Fruit fly (Drosophila melanogaster) whole organism, embryonic: Measurements from ENCODE around the gene rasp.
A peak's percentile ranks its signal among the peaks of the same experiment; 100 is the strongest.

Experiments
- B-H2 ChIP-seq: fragments of 200-800 bp; sonication (Bioruptor generic); optimal IDR thresholded peaks from 2 replicates; lab custom pipeline; 2018; ENCODE audit warnings: missing biosample characterization, mild to moderate bottlenecking, missing genetic modification characterization
- CG11247 ChIP-seq: fragments of 200-800 bp; sonication (Bioruptor generic); IDR thresholded peaks from 2 replicates; pipeline ENCODE4 v1.3.6; 2022; ENCODE audit warnings: missing biosample characterization, missing genetic modification characterization
- CG11560 ChIP-seq: fragments of 200-800 bp; sonication (Bioruptor generic); IDR thresholded peaks from 3 replicates; pipeline ENCODE4 v1.3.6; 2022; ENCODE audit warnings: missing biosample characterization, missing genetic modification characterization
- CG12744 ChIP-seq: fragments of 200-800 bp; sonication (Bioruptor generic); optimal IDR thresholded peaks from 2 replicates; lab custom pipeline; 2016; ENCODE audit warnings: missing biosample characterization, missing genetic modification characterization
- CG13624 ChIP-seq: fragments of 200-800 bp; sonication (Bioruptor generic); optimal IDR thresholded peaks from 2 replicates; lab custom pipeline; 2016; ENCODE audit warnings: missing biosample characterization, missing genetic modification characterization
- CG14441 ChIP-seq: fragments of 200-800 bp; sonication (Bioruptor generic); IDR thresholded peaks from 2 replicates; pipeline ENCODE4 v1.3.6; 2022; ENCODE audit warnings: missing biosample characterization, missing genetic modification characterization
- CG17385 ChIP-seq: fragments of 200-800 bp; sonication (Bioruptor generic); optimal IDR thresholded peaks from 3 replicates; lab custom pipeline; 2018; ENCODE audit warnings: missing biosample characterization, mild to moderate bottlenecking, missing genetic modification characterization
- CG31365 ChIP-seq: fragments of 200-800 bp; sonication (Bioruptor generic); optimal IDR thresholded peaks from 2 replicates; lab custom pipeline; 2018; ENCODE audit warnings: missing biosample characterization, mild to moderate bottlenecking, missing genetic modification characterization
- CG32767 ChIP-seq: fragments of 200-800 bp; sonication (Bioruptor generic); IDR thresholded peaks from 2 replicates; pipeline ENCODE4 v1.3.6; 2022; ENCODE audit warnings: missing biosample characterization, missing genetic modification characterization
- CG34376 ChIP-seq: fragments of 200-800 bp; sonication (Bioruptor generic); optimal IDR thresholded peaks from 2 replicates; lab custom pipeline; 2018; ENCODE audit warnings: missing biosample characterization, mild to moderate bottlenecking, missing genetic modification characterization
- CG3995 ChIP-seq: fragments of 200-800 bp; sonication (Bioruptor generic); optimal IDR thresholded peaks from 3 replicates; lab custom pipeline; 2016; ENCODE audit warnings: missing biosample characterization, missing genetic modification characterization
- CG4328 ChIP-seq: fragments of 200-800 bp; sonication (Bioruptor generic); optimal IDR thresholded peaks from 3 replicates; lab custom pipeline; 2017; ENCODE audit warnings: missing biosample characterization, missing genetic modification reagents, missing genetic modification characterization
- CG4617 ChIP-seq: fragments of 200-800 bp; sonication (Bioruptor generic); optimal IDR thresholded peaks from 3 replicates; lab custom pipeline; 2016; ENCODE audit warnings: missing biosample characterization, missing genetic modification characterization, borderline replicate concordance
- CG4707 ChIP-seq: fragments of 200-800 bp; sonication (Bioruptor generic); optimal IDR thresholded peaks from 2 replicates; lab custom pipeline; 2018; ENCODE audit warnings: missing biosample characterization, mild to moderate bottlenecking, missing genetic modification characterization, moderate library complexity
- CG4730 ChIP-seq: fragments of 200-800 bp; sonication (Bioruptor generic); IDR thresholded peaks from 2 replicates; pipeline ENCODE4 v1.3.6; 2022; ENCODE audit warnings: missing biosample characterization, missing genetic modification characterization
- CG6272 ChIP-seq: fragments of 200-800 bp; sonication (Bioruptor generic); IDR thresholded peaks from 2 replicates; pipeline ENCODE4 v1.3.6; 2022; ENCODE audit warnings: missing biosample characterization, missing genetic modification characterization
- CG6654 ChIP-seq: fragments of 200-800 bp; sonication (Bioruptor generic); optimal IDR thresholded peaks from 2 replicates; lab custom pipeline; 2017; ENCODE audit warnings: missing biosample characterization, mild to moderate bottlenecking, missing genetic modification characterization
- CG7271 ChIP-seq: fragments of 200-800 bp; sonication (Bioruptor generic); optimal IDR thresholded peaks from 2 replicates; lab custom pipeline; 2018; ENCODE audit warnings: missing biosample characterization, mild to moderate bottlenecking, missing genetic modification characterization, moderate library complexity
- CG7357 ChIP-seq: fragments of 200-800 bp; sonication (Bioruptor generic); IDR thresholded peaks from 3 replicates; pipeline ENCODE4 v1.3.6; 2022; ENCODE audit warnings: missing biosample characterization, missing genetic modification characterization
- CHES-1-like ChIP-seq: fragments of 200-800 bp; sonication (Bioruptor generic); optimal IDR thresholded peaks from 2 replicates; lab custom pipeline; 2016; ENCODE audit warnings: missing biosample characterization, missing genetic modification characterization
- Dip2 ChIP-seq: fragments of 200-800 bp; sonication (Bioruptor generic); IDR thresholded peaks from 2 replicates; pipeline ENCODE4 v1.3.6; 2022; ENCODE audit warnings: missing biosample characterization, missing genetic modification characterization
- E2f1 ChIP-seq: fragments of 200-800 bp; sonication (Bioruptor generic); IDR thresholded peaks from 2 replicates; pipeline ENCODE4 v1.3.6; 2022; ENCODE audit warnings: missing biosample characterization, missing genetic modification characterization
- GATAe ChIP-seq: fragments of 200-800 bp; sonication (Bioruptor generic); conservative IDR thresholded peaks from 2 replicates; pipeline ENCODE4 v1.3.6; 2022; ENCODE audit warnings: missing biosample characterization, missing genetic modification characterization
- Hr78 ChIP-seq, 2 experiments: fragments of 200-800 bp in 1 of 2; fragments of >200 bp in 1 of 2; sonication (Bioruptor generic) in 1 of 2; optimal IDR thresholded peaks; 2 replicates each; lab custom pipeline; 2017 to 2019; ENCODE audit warnings: missing biosample characterization in 2 of 2, missing genetic modification characterization in 2 of 2, mild to moderate bottlenecking in 1 of 2, moderate library complexity in 1 of 2
- Kr ChIP-seq: fragments of 200-800 bp; sonication (Bioruptor generic); optimal IDR thresholded peaks from 2 replicates; lab custom pipeline; 2017; ENCODE audit warnings: missing biosample characterization, mild to moderate bottlenecking, missing genetic modification characterization
- Max ChIP-seq: fragments of 200-800 bp; sonication (Bioruptor generic); optimal IDR thresholded peaks from 2 replicates; lab custom pipeline; 2016; ENCODE audit warnings: missing biosample characterization, mild to moderate bottlenecking, missing genetic modification characterization
- NC2α ChIP-seq: fragments of 200-800 bp; sonication (Bioruptor generic); optimal IDR thresholded peaks from 2 replicates; lab custom pipeline; 2016; ENCODE audit warnings: missing biosample characterization, missing genetic modification characterization
- Nf-YC ChIP-seq: fragments of 200-800 bp; optimal IDR thresholded peaks from 3 replicates; lab custom pipeline; 2019; ENCODE audit warnings: missing biosample characterization, mild to moderate bottlenecking, missing genetic modification characterization, moderate library complexity
- Oaz ChIP-seq: fragments of 200-800 bp; sonication (Bioruptor generic); IDR thresholded peaks from 2 replicates; pipeline ENCODE4 v1.3.6; 2022; ENCODE audit warnings: missing biosample characterization, missing genetic modification characterization
- Ravus ChIP-seq: fragments of 200-800 bp; sonication (Bioruptor generic); IDR thresholded peaks from 2 replicates; pipeline ENCODE4 v1.3.6; 2022; ENCODE audit warnings: missing biosample characterization, missing genetic modification characterization
- Trl ChIP-seq, 3 experiments: fragments of >200 bp in 2 of 3; fragments of 200-800 bp in 1 of 3; sonication (Bioruptor generic) in 1 of 3; optimal IDR thresholded peaks; 2 replicates in 1 of 3; 3 replicates in 2 of 3; lab custom pipeline; 2016 to 2017; ENCODE audit warnings: missing biosample characterization in 1 of 3, missing genetic modification characterization in 1 of 3
- Vsx1 ChIP-seq: fragments of 200-800 bp; sonication (Bioruptor generic); optimal IDR thresholded peaks from 2 replicates; lab custom pipeline; 2017; ENCODE audit warnings: missing biosample characterization, mild to moderate bottlenecking, missing genetic modification characterization, missing genetic modification reagents
- Xbp1 ChIP-seq: fragments of 200-800 bp; sonication (Bioruptor generic); optimal IDR thresholded peaks from 3 replicates; lab custom pipeline; 2016; ENCODE audit warnings: missing biosample characterization, mild to moderate bottlenecking, missing genetic modification characterization
- al ChIP-seq: fragments of 200-800 bp; sonication (Bioruptor generic); IDR thresholded peaks from 2 replicates; pipeline ENCODE4 v1.3.6; 2022; ENCODE audit warnings: missing biosample characterization, missing genetic modification characterization
- ase ChIP-seq: fragments of 200-800 bp; sonication (Bioruptor generic); IDR thresholded peaks from 3 replicates; pipeline ENCODE4 v1.3.6; 2022; ENCODE audit warnings: missing biosample characterization, missing genetic modification characterization
- ci ChIP-seq: fragments of 200-800 bp; sonication (Bioruptor generic); IDR thresholded peaks from 3 replicates; pipeline ENCODE4 v1.3.6; 2022; ENCODE audit warnings: missing biosample characterization, missing genetic modification characterization
- crp ChIP-seq, 2 experiments: fragments of 200-800 bp; sonication (Bioruptor generic); optimal IDR thresholded peaks; 2 replicates in 1 of 2; 3 replicates in 1 of 2; lab custom pipeline; 2017; ENCODE audit warnings: missing biosample characterization in 2 of 2, missing genetic modification characterization in 2 of 2, mild to moderate bottlenecking in 1 of 2, moderate library complexity in 1 of 2
- lab ChIP-seq: fragments of 200-800 bp; sonication (Bioruptor generic); optimal IDR thresholded peaks from 3 replicates; lab custom pipeline; 2017; ENCODE audit warnings: missing biosample characterization, missing genetic modification characterization, mild to moderate bottlenecking, moderate library complexity, missing genetic modification reagents
- nerfin-1 ChIP-seq: fragments of 200-800 bp; sonication (Bioruptor generic); optimal IDR thresholded peaks from 3 replicates; lab custom pipeline; 2019; ENCODE audit warnings: missing biosample characterization, mild to moderate bottlenecking, missing genetic modification characterization, moderate library complexity
- nerfin-2 ChIP-seq: fragments of 200-800 bp; sonication (Bioruptor generic); IDR thresholded peaks from 2 replicates; pipeline ENCODE4 v1.3.6; 2022; ENCODE audit warnings: missing biosample characterization, missing genetic modification characterization; ENCODE audit not compliant: partially characterized antibody
- p53 ChIP-seq: fragments of 200-800 bp; sonication (Bioruptor generic); optimal IDR thresholded peaks from 2 replicates; lab custom pipeline; 2016; ENCODE audit warnings: missing biosample characterization, missing genetic modification characterization
- pros ChIP-seq: fragments of 200-800 bp; sonication (Bioruptor generic); optimal IDR thresholded peaks from 3 replicates; lab custom pipeline; 2019; ENCODE audit warnings: missing biosample characterization, mild to moderate bottlenecking, missing genetic modification characterization, moderate library complexity
- sd ChIP-seq: fragments of 200-800 bp; sonication (Bioruptor generic); optimal IDR thresholded peaks from 3 replicates; lab custom pipeline; 2018; ENCODE audit warnings: missing biosample characterization, mild to moderate bottlenecking, missing genetic modification characterization, moderate library complexity
- sim ChIP-seq: fragments of 200-800 bp; sonication (Bioruptor generic); IDR thresholded peaks from 2 replicates; pipeline ENCODE4 v1.3.6; 2022; ENCODE audit warnings: missing biosample characterization, missing genetic modification characterization
- sna ChIP-seq: fragments of 200-800 bp; sonication (Bioruptor generic); IDR thresholded peaks from 2 replicates; pipeline ENCODE4 v1.3.6; 2022; ENCODE audit warnings: missing biosample characterization, missing genetic modification characterization; ENCODE audit not compliant: partially characterized antibody
- so ChIP-seq: fragments of 200-800 bp; sonication (Bioruptor generic); IDR thresholded peaks from 3 replicates; pipeline ENCODE4 v1.3.6; 2022; ENCODE audit warnings: missing biosample characterization, missing genetic modification characterization
- tna ChIP-seq: fragments of 200-800 bp; sonication (Bioruptor generic); IDR thresholded peaks from 2 replicates; pipeline ENCODE4 v1.3.6; 2022; ENCODE audit warnings: missing biosample characterization, missing genetic modification characterization; ENCODE audit not compliant: partially characterized antibody
- tx ChIP-seq: fragments of 200-800 bp; sonication (Bioruptor generic); optimal IDR thresholded peaks from 2 replicates; lab custom pipeline; 2016; ENCODE audit warnings: missing biosample characterization, missing genetic modification characterization
- wor ChIP-seq: fragments of 200-800 bp; sonication (Bioruptor generic); IDR thresholded peaks from 2 replicates; pipeline ENCODE4 v1.3.6; 2022; ENCODE audit warnings: missing biosample characterization, missing genetic modification characterization
- zen2 ChIP-seq: fragments of 200-800 bp; sonication (Bioruptor generic); IDR thresholded peaks from 3 replicates; pipeline ENCODE4 v1.3.6; 2022; ENCODE audit warnings: missing biosample characterization, missing genetic modification characterization; ENCODE audit not compliant: partially characterized antibody

The rasp gene

DNA sequence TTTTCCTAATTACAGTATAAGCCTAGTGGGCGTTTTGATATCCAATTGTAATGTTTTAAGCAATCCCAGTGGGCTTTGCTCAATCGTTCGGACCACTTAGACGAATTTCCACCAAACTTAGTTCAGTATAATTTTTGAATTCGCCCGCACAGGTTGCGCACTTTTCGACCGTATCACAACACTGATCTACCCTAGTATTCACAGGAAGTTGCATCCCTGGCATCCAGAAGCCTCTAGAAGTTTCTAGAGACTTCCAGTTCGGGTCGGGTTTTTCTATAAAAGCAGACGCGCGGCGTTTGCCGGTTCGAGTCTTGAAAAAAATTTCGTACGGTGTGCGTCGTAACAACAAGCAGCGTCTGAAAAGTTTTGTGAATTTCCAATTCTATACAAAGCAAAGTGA is 30.9 kb downstream of the rasp start, which contains the start of gene Hsp83 (continued):
- TF ChIP-seq E2f1 (GFP tag; lab: Robert Waterston, UW) (peak; percentile 87), CG32767 (GFP tag; lab: Robert Waterston, UW) (peak; percentile 86), CG31365 (tag; lab: Kevin White, UChicago) (peak; percentile 95), CG17385 (GFP tag; lab: Kevin White, UChicago) (peak; percentile 96), CG14441 (GFP tag; lab: Robert Waterston, UW) (peak; percentile 83), ase (GFP tag; lab: Robert Waterston, UW) (peak; percentile 83), CG4328 (GFP tag; lab: Kevin White, UChicago) (peak; percentile 99), B-H2 (GFP tag; lab: Kevin White, UChicago) (peak; percentile 99), Kr (GFP tag; lab: Kevin White, UChicago) (peak; percentile 94), sd (tag; lab: Kevin White, UChicago) (no peak), CG4707 (GFP tag; lab: Kevin White, UChicago) (peak; percentile 98), CG11560 (no peak; the same call in 2 of the 3 replicates), Oaz (GFP tag; lab: Robert Waterston, UW) (peak; percentile 85), Max (GFP tag; lab: Kevin White, UChicago) (peak; percentile 87), CG4617 (peak; percentile 58), lab (peak; percentile 100), tx (GFP tag; lab: Kevin White, UChicago) (peak; percentile 81), tna (no peak), CG6272 (GFP tag; lab: Robert Waterston, UW) (peak; percentile 56), CG3995 (GFP tag; lab: Kevin White, UChicago) (peak; percentile 81), Nf-YC (tag; lab: Kevin White, UChicago) (peak; percentile 86), CHES-1-like (GFP tag; lab: Kevin White, UChicago) (peak; percentile 96), CG34376 (GFP tag; lab: Kevin White, UChicago) (peak; percentile 100), ci (GFP tag; lab: Robert Waterston, UW) (peak; percentile 99), sna (no peak), CG7271 (peak; percentile 97), p53 (GFP tag; lab: Kevin White, UChicago) (peak; percentile 92), CG11247 (GFP tag; lab: Robert Waterston, UW) (peak; percentile 95), Ravus (GFP tag; lab: Robert Waterston, UW) (peak; percentile 25; the same call in 1 of the 2 replicates), CG6654 (GFP tag; lab: Kevin White, UChicago) (peak; percentile 84), Hr78 (GFP tag; optimal IDR thresholded peaks at IDR 0.05; lab: Kevin White, UChicago) (no peak), sim (GFP tag; lab: Robert Waterston, UW) (peak; percentile 92), zen2 (no peak; the same call in 2 of the 3 replicates), pros (GFP tag; lab: Kevin White, UChicago) (peak; percentile 82), nerfin-1 (tag; lab: Kevin White, UChicago) (peak; percentile 94), Xbp1 (GFP tag; lab: Kevin White, UChicago) (peak; percentile 87), GATAe (GFP tag; lab: Robert Waterston, UW) (no peak; the same call in 1 of the 2 replicates), nerfin-2 (GFP tag; lab: Robert Waterston, UW) (no peak), so (GFP tag; lab: Robert Waterston, UW) (peak; percentile 95), CG4730 (peak; percentile 77; the same call in 1 of the 2 replicates), wor (GFP tag; lab: Robert Waterston, UW) (peak; percentile 41; the same call in 1 of the 2 replicates), NC2α (GFP tag; lab: Kevin White, UChicago) (peak; percentile 93), CG7357 (GFP tag; lab: Robert Waterston, UW) (peak; percentile 61; the same call in 2 of the 3 replicates), CG12744 (GFP tag; lab: Kevin White, UChicago) (peak; percentile 94), crp (GFP tag; optimal IDR thresholded peaks at IDR 0.05; lab: Kevin White, UChicago) (no peak), Vsx1 (GFP tag; lab: Kevin White, UChicago) (peak; percentile 97), al (GFP tag; lab: Robert Waterston, UW) (peak; percentile 70), Dip2 (GFP tag; lab: Robert Waterston, UW) (no peak), CG13624 (GFP tag; lab: Kevin White, UChicago) (peak; percentile 94), Trl (optimal IDR thresholded peaks at IDR 0.05; lab: Kevin White, UChicago) (no peak), Trl (GFP tag; optimal IDR thresholded peaks at IDR 0.05; lab: Kevin White, UChicago) (peak; percentile 97)
